Worm (Caenorhabditis elegans) whole organism, late embryonic: ENCODE results near the gene E02C12.19.

Experiments
- K09A11.1 ChIP-seq: sonication (generic microtip); optimal IDR thresholded peaks from 2 replicates; lab custom pipeline; 2017; ENCODE audit warnings: antibody characterized with exemption, mild to moderate bottlenecking, missing genetic modification characterization, missing compliant biosample characterization; ENCODE audit not compliant: insufficient read depth
- ahr-1 ChIP-seq: sonication (generic microtip); optimal IDR thresholded peaks from 2 replicates; lab custom pipeline; 2016; ENCODE audit warnings: missing genetic modification characterization, missing compliant biosample characterization
- ceh-45 ChIP-seq: fragments of 200-800 bp; sonication (Bioruptor generic); IDR thresholded peaks from 2 replicates; pipeline ENCODE4 v1.3.6; 2022; ENCODE audit warnings: missing genetic modification reagents, missing genetic modification characterization, missing compliant biosample characterization
- hlh-30 ChIP-seq: sonication (generic microtip); optimal IDR thresholded peaks from 2 replicates; lab custom pipeline; 2017; ENCODE audit warnings: antibody characterized with exemption, missing genetic modification characterization, missing compliant biosample characterization; ENCODE audit not compliant: insufficient read depth
- pax-1 ChIP-seq: fragments of 150-350 bp; optimal IDR thresholded peaks from 2 replicates; lab custom pipeline; 2014; ENCODE audit warnings: missing biosample characterization, missing genetic modification characterization
- pha-4 ChIP-seq: fragments of 150-350 bp; optimal IDR thresholded peaks from 2 replicates; lab custom pipeline; 2018; ENCODE audit warnings: missing biosample characterization, missing genetic modification reagents, missing genetic modification characterization
- syd-9 ChIP-seq: sonication (generic microtip); optimal IDR thresholded peaks from 2 replicates; lab custom pipeline; 2016; ENCODE audit warnings: mild to moderate bottlenecking, missing genetic modification characterization, moderate library complexity, missing compliant biosample characterization
- tbx-2 ChIP-seq: sonication (generic microtip); optimal IDR thresholded peaks from 2 replicates; lab custom pipeline; 2016; ENCODE audit warnings: missing genetic modification characterization, missing compliant biosample characterization

- TF ChIP-seq tbx-2 (no peak), ceh-45 (no peak), ahr-1 (tag; lab: Kevin White, UChicago) (no peak), syd-9 (tag; lab: Kevin White, UChicago) (no peak), pha-4 (no peak), pax-1 (tag; lab: Kevin White, UChicago) (no peak), K09A11.1 (tag; lab: Kevin White, UChicago) (no peak), hlh-30 (tag; lab: Kevin White, UChicago) (no peak)
Measured at ce11 chrV:9373473-9373872, 2.8 kb downstream of the E02C12.19 start, which contains the start of gene E02C12.8.
